Worm (Caenorhabditis elegans): ENCODE results near the gene bir-1.

DNA sequence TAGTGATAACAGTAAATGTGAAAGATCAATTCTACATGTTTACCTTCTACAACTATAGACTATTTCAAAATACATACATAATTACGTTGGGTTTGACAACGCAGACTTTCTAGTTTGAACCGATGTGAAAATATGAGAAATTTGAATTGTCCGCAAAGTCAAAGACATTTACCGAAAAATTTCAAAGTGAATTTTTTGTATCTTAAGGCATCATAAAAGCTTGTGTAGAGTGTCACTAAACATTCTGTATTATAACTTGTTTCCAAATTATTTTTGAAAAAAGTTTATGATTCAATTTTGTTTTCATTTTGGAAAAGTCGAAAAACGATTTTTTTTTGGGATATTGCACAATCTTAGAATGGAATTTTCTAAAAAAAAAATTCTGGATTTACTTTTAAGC lies 8.7 kb upstream of the bir-1 start:
- TF ChIP-seq aly-2 (tag; optimal IDR thresholded peaks at IDR 0.05) (no peak), sdz-12 (GFP tag; optimal IDR thresholded peaks at IDR 0.05) (no peak), unc-62 (GFP tag; optimal IDR thresholded peaks at IDR 0.05 in 1 of 2) (no peak), unc-62 (tag; optimal IDR thresholded peaks at IDR 0.05) (no peak)

All from whole organism, L4 larva.